Fruit fly (Drosophila melanogaster) ovary, adult (tissue): ENCODE measurements around the gene CG31010.

Experiments used
- CG17801 ChIP-seq: fragments of 200-800 bp; optimal IDR thresholded peaks from 2 replicates; lab custom pipeline; 2019; ENCODE audit warnings: missing biosample characterization, mild to moderate bottlenecking, missing genetic modification characterization, moderate library complexity; ENCODE audit not compliant: partially characterized antibody

CG31010 gene

DNA sequence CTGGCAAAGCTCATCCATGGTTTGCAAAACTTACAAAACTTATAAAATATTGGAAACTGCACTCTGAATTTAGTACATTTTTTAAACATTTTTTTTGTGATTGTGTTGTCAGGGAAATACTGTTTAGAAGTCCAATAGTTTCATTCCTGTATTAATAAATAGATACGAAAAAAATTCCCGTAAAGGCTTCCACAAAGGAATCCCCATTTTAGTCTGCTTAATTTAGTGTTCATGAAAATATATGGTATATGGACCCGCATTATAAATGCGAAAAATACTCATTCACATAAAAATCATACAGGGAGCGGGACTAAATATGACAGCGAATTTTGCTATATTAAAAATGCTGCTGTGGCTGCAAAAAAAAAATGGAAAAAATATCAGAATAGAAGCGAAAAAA lies at the start of gene CG31010:
CG31010 (minus strand) TSS at position 101 of the 400 bp plus-strand sequence.
- no peak for TF ChIP-seq CG17801 (GFP tag; lab: Kevin White, UChicago)

DNA sequence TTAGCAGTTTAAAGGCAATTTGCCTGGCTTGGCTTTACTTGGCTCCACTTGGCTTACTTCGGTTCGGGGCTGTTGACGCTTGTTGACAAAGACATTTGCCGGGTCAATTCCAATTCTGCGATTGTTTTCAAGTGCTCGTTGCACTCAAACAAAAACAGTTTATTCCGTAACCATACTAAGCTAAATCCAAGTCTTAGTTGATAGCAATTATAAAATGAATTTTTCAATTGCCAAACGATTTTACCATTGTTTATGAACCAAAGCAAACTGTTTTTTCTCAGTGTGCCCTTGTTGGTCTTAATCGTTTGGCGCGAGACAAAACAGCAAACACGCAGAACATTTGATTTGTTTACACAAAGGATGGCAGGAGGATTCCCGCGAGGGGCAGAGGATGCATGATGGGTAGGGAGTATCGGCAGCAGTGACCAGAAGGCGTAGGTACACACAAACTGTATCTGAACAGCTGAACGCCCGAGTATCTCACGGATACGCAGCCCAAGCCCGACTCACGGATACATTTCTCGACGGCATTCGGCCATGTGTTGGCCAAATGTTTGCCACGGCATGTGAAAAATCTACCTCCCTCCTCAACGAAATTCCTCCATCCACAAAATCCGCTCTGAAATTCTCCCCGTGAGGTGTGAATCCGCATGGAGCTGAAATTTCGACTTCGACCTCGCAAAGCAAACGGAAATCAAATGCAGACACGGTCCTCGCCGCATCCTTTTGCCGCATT lies 48.7 kb upstream of the CG31010 start:
- TF ChIP-seq CG17801 (GFP tag; lab: Kevin White, UChicago): no peak

DNA sequence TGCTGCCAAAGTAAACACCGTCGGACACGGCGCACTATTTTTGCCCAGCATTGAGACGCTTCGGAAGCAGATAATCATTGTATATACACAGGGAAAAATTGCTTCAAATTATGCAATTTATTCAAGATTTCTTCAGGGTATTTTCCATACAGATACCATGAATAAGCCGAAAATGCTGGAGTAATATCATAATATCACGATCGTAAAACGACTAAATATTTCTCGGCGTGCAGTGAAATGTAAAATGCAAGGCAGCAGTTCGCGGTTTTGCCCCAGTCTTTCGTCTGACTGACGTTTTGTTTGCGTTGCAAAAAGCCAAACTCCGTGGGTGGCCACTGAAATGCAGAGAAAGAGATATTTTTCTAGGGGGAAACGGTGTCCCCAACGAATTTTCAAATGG lies 45.0 kb upstream of the CG31010 start:
- TF ChIP-seq CG17801 (GFP tag; lab: Kevin White, UChicago): peak; percentile 74

DNA sequence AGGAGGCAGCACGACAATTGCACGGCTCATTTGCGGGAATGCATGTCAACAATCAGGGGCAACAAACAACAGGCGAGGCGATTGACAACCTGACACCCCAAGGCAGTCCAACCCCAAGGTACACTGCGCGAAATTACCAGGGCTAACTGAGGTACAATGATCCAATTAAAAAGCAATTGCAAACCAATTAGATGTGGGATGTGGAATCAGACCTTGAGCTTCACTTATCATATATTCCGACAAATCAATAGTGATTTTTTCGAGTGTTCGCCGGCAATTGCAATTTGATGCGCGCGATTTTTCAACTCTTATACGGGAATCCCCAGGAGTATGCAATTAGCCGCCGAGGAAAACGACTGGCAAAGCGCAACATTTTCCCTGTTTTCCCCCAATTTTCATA lies 41.1 kb upstream of the CG31010 start:
- TF ChIP-seq CG17801 (GFP tag; lab: Kevin White, UChicago): no peak

DNA sequence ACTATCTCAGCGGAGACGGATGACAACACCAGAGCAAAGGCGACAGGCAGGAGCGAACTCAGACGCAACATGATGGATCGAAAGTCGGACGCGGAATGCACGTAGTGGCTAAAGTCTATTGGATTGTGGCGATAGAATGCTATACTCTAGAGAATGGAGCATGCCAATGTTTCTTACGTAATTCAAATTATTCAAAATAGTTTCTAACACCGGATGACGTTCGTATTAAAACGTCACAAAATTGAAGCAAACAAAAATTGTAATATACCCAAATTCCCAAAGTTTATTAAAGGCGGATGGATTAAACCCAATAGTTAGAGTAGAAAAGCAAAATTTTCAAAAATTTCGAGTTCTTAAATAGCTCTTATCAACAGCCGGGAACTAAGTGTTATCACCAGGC lies 40.3 kb upstream of the CG31010 start, which contains the start of gene Npc2h:
Npc2h (minus strand) TSS at position 101 of the 400 bp plus-strand sequence.
- TF ChIP-seq CG17801 (GFP tag; lab: Kevin White, UChicago): no peak

DNA sequence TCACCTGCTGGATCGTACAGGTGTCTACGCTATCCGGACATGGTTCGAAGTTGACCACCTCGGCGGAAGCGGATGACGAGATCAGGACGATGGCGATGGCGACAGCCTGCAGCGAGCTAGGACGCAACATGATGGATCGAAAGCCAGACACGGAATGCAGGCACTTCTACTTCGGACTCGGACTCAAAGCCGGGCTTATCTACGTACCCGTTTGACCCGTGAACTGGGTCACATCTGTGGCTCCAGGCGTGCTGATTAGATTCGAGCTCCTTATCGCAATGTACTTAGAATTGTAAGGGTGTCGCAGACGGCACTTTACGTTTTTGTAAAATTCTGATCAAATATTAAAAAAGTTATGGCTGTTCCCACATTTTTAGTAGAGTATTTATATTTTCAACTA lies 39.2 kb upstream of the CG31010 start, which contains the start of gene Npc2g:
Npc2g (minus strand) TSS at position 160 of the 400 bp plus-strand sequence.
- no peak for TF ChIP-seq CG17801 (GFP tag; lab: Kevin White, UChicago)

DNA sequence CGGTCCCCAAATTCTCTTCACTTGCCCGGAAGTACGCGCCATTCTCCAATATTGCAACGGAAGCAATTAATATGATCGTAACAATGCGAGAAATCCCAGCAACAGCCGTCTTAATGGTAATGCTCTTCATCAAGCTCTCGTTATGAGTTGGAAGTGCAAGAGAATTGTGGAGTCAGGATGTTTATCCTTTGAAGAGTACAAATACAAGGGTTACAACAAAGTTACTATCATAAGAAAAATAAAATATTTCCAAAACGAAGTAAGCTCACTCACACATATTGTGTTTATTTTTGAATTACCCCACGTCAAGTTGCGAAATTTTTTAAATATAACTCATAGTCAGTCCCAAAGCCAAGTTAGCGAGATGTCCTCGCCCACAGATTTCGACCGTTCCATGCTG lies 36.7 kb upstream of the CG31010 start, which contains the start of gene CG15543:
CG15543 (plus strand) TSS at position 301 of the 400 bp plus-strand sequence.
- no peak for TF ChIP-seq CG17801 (GFP tag; lab: Kevin White, UChicago)

DNA sequence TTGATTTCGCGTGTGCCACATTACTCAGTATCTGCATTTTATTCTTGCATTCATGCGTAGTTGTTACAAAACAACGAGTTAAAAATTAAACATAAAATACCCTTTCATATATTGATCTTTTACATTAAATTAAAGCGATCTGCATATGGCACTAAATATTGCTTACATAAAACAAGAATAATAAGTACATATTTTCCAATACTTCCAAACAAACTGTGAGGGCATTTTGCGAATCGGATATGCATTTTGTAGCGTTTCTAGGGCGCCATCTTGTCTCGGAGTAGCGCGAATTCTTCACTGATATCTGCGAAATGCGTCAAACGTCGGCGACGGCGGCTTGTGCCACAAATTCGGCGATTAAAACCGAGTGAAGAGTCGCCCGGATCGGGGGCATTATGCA lies 35.5 kb upstream of the CG31010 start:
- no peak for TF ChIP-seq CG17801 (GFP tag; lab: Kevin White, UChicago)

DNA sequence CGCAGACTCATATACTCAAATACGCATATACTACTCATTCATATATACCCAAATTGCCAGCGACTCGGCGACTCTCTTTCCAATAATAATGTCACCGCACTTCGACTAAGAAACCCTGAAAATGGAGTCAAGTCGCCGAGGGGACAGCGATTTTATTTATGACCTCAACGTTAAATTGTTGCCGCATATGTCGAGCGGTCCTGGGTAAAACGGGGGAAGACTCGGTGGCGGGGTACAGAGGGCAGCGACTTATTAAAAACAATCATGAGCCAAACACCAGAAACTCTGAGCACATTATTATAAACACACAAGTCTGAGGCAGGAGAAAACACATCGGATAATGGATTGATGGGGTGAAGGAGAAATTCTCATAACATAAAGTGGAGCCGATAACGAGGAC lies 29.1 kb upstream of the CG31010 start:
- TF ChIP-seq CG17801 (GFP tag; lab: Kevin White, UChicago): no peak

DNA sequence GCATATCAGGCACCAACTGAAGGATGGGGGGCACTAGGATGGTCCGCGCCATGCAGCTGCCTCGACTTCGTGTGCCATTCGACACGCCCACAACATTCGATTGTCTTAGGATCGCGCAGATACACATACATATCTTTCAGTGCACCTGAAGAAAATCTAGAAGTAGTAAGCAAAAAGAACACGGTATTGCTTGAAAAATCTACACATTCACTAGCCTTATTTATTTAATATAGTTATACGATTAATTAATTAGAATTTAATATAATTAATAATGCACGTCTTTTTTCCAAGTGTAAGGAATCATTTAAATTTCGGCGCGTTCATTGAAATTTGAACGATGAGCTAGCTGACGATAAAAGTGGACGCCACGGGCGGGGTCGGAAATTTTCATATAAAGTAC lies 28.7 kb upstream of the CG31010 start:
- TF ChIP-seq CG17801 (GFP tag; lab: Kevin White, UChicago): no peak

DNA sequence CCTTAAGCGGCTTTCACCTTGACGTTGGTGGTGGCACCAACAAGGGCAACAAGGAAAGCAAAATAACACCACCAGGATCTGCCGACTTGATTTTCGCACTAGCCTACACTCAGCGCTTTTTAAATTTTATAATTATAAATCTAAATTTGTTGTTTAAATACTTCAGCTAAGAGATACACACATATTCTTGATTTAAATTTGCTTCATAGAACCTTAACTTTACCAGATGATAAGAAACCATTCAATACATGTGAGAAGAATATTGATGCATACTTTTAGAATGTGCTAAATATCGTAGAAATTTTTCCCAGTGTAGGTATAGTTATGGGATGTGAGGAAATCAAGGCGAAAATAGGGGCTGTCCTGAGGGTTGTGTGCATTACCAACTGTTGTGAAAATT lies 27.2 kb upstream of the CG31010 start:
- TF ChIP-seq CG17801 (GFP tag; lab: Kevin White, UChicago): no peak

DNA sequence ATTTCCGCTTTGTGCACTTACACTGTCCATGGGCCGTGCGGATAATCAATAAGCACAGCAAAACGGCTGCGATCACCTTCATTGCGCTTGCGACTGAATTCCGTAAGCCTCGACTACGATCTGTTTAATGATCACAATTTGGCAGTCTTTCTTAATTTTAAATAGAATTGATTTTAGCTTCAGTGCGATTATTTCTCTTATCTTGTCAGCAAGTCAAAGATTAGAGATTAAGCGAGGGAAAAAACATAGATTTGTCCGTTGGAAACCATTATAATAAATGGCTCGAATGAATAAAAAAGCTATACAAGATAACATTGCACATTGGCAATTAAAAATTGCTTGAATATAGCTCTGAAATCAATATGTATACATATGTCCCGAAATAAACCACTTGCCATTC lies 25.1 kb upstream of the CG31010 start, which contains the start of gene CG11313:
CG11313 (minus strand) TSS at position 101 of the 400 bp plus-strand sequence.
- TF ChIP-seq CG17801 (GFP tag; lab: Kevin White, UChicago): no peak

DNA sequence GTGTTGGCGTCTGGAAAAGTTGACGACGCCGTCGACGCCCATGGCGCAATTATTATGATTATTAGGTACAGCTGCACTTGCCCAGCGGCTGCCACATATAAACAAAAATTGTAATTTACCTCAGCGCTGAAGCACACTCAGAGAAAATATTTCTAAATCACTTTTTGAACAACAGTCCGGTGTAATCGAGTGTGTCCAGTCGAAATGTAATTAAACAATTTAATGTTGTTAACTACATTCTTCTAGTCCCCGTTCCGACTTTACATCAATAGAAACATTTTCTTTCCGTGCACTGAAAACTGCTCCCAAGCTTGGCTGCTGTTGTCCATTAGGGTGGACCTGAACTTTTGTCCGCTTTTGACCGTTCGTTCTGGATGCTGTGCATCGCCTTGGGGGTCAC lies 23.1 kb upstream of the CG31010 start:
- no peak for TF ChIP-seq CG17801 (GFP tag; lab: Kevin White, UChicago)

DNA sequence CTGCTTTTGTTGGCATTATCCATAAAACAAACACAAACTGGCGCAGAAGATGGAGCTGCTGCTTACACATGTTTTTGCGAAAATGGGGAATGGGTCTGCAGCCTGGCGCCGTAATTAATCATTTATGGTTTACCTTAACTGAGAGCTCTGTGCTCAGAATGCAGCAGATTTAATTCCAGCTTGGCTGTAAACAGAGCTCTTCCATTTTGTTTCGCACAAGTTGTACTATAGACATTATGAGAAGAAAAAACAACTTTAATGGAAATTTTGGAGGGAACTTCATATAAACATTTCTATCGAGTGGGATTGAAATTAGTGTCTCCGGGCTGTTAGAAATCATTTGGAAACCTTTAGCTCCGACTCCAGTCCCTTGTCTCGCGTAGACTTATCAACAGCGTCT lies 19.9 kb upstream of the CG31010 start, which contains the start of gene eIF4H2:
eIF4H2 (plus strand) TSS at position 301 of the 400 bp plus-strand sequence.
- TF ChIP-seq CG17801 (GFP tag; lab: Kevin White, UChicago): no peak

DNA sequence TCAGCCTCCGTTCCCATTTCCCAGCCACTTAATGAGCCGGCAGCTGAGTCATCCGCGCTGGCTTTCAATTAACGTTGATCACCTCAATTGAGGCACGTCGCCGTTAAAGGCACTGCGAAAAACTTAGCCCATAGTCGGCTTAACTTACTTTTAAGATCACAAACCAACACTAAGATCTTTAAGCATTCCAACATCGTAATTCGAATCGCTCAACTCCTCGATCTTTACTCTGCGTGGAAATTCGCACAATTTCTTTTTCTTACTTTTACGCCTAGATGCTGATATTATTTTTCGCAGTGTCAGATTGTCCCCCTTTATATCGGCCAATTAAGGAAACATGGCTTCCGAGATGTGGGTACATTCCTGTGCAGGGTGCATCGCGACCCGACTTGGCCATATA lies 16.5 kb upstream of the CG31010 start:
- no peak for TF ChIP-seq CG17801 (GFP tag; lab: Kevin White, UChicago)

DNA sequence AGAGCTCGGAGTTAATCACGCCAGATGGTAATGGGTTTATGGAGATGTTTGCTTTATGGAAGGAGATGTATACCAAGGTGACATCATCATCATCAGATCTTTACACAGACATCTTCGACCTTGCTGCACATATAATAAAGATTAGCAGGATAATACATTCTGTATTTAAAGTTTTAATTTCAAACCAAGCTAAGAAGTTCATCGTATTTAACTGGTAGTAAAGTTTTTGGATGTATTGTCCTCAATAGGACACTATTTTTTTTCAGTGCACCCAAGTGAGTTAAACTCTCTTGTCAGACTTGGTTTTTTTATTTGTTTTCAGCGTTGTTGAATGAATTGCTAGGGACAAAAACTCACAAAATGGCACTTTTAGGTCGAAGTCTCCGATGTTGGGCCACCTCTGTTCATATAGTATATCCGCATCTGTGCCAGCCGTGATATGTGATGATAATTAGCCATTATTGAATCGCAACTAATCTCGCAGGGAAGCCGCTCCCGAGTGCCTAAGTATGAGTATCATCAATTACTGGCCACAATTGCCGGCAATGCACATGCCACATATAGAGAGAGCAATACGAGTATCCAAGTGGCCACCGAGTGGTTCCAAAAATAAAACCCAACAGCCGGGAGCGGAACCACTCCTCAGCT lies 15.4 kb upstream of the CG31010 start:
- no peak for TF ChIP-seq CG17801 (GFP tag; lab: Kevin White, UChicago)
